Fruit fly (Drosophila melanogaster) whole organism, embryonic: ENCODE data around the gene CG15530.
A peak's percentile ranks its signal among the peaks of the same experiment; 100 is the strongest.

Source experiments
- Atf3 ChIP-seq: fragments of 200-800 bp; sonication (Bioruptor generic); optimal IDR thresholded peaks from 3 replicates; lab custom pipeline; 2016; ENCODE audit warnings: missing biosample characterization, missing genetic modification characterization
- Atf6 ChIP-seq: fragments of 200-800 bp; sonication (Bioruptor generic); IDR thresholded peaks from 2 replicates; pipeline ENCODE4 v1.3.6; 2022; ENCODE audit warnings: missing biosample characterization, missing genetic modification characterization
- Blimp-1 ChIP-seq: fragments of 200-800 bp; sonication (Bioruptor generic); optimal IDR thresholded peaks from 3 replicates; lab custom pipeline; 2018; ENCODE audit warnings: missing biosample characterization, missing genetic modification characterization, mild to moderate bottlenecking, moderate library complexity, missing genetic modification reagents
- CG10267 ChIP-seq: fragments of 200-800 bp; sonication (Bioruptor generic); optimal IDR thresholded peaks from 2 replicates; lab custom pipeline; 2018; ENCODE audit warnings: missing biosample characterization, mild to moderate bottlenecking, missing genetic modification characterization, moderate library complexity
- CG11456 ChIP-seq: fragments of 200-800 bp; sonication (Bioruptor generic); IDR thresholded peaks from 3 replicates; pipeline ENCODE4 v1.3.6; 2022; ENCODE audit warnings: missing biosample characterization, missing genetic modification characterization
- CG12236 ChIP-seq: fragments of 200-800 bp; sonication (Bioruptor generic); optimal IDR thresholded peaks from 2 replicates; lab custom pipeline; 2016; ENCODE audit warnings: missing biosample characterization, missing genetic modification characterization
- CG1233 ChIP-seq: fragments of 200-800 bp; sonication (Bioruptor generic); optimal IDR thresholded peaks from 4 replicates; lab custom pipeline; 2018; ENCODE audit warnings: missing biosample characterization, mild to moderate bottlenecking, missing genetic modification characterization
- CG12769 ChIP-seq: fragments of 200-800 bp; sonication (Bioruptor generic); optimal IDR thresholded peaks from 2 replicates; lab custom pipeline; 2019; ENCODE audit warnings: missing biosample characterization, mild to moderate bottlenecking, missing genetic modification characterization, moderate library complexity
- CG14710 ChIP-seq: fragments of 200-800 bp; sonication (Bioruptor generic); optimal IDR thresholded peaks from 3 replicates; lab custom pipeline; 2019; ENCODE audit warnings: missing biosample characterization, mild to moderate bottlenecking, missing genetic modification characterization, moderate library complexity
- CG15479 ChIP-seq: fragments of 200-800 bp; sonication (Bioruptor generic); optimal IDR thresholded peaks from 3 replicates; lab custom pipeline; 2019; ENCODE audit warnings: missing biosample characterization, mild to moderate bottlenecking, missing genetic modification characterization, moderate library complexity
- CG1602 ChIP-seq: fragments of 200-800 bp; sonication (Bioruptor generic); optimal IDR thresholded peaks from 3 replicates; lab custom pipeline; 2016; ENCODE audit warnings: missing biosample characterization, missing genetic modification characterization
- CG17829 ChIP-seq: fragments of 200-800 bp; optimal IDR thresholded peaks from 2 replicates; lab custom pipeline; 2019; ENCODE audit warnings: missing biosample characterization, mild to moderate bottlenecking, missing genetic modification characterization, moderate library complexity
- CG30431 ChIP-seq: fragments of 200-800 bp; sonication (Bioruptor generic); optimal IDR thresholded peaks from 2 replicates; lab custom pipeline; 2017; ENCODE audit warnings: missing biosample characterization, missing genetic modification characterization
- CG3281 ChIP-seq: fragments of 200-800 bp; sonication (Bioruptor generic); optimal IDR thresholded peaks from 3 replicates; lab custom pipeline; 2017; ENCODE audit warnings: missing biosample characterization, mild to moderate bottlenecking, missing genetic modification characterization
- CG6175 ChIP-seq: fragments of 200-800 bp; sonication (Bioruptor generic); IDR thresholded peaks from 3 replicates; pipeline ENCODE4 v1.3.6; 2022; ENCODE audit warnings: missing biosample characterization, missing genetic modification characterization
- CG6689 ChIP-seq: fragments of 200-800 bp; sonication (Bioruptor generic); IDR thresholded peaks from 2 replicates; pipeline ENCODE4 v1.3.6; 2022; ENCODE audit warnings: missing biosample characterization, missing genetic modification characterization
- CG9797 ChIP-seq: fragments of 200-800 bp; sonication (Bioruptor generic); optimal IDR thresholded peaks from 3 replicates; lab custom pipeline; 2018; ENCODE audit warnings: missing biosample characterization, mild to moderate bottlenecking, missing genetic modification characterization
- Dek ChIP-seq: fragments of 200-800 bp; sonication (Bioruptor generic); optimal IDR thresholded peaks from 3 replicates; lab custom pipeline; 2019; ENCODE audit warnings: missing biosample characterization, mild to moderate bottlenecking, missing genetic modification characterization, moderate library complexity
- Dref ChIP-seq: fragments of 200-800 bp; sonication (Bioruptor generic); IDR thresholded peaks from 2 replicates; pipeline ENCODE4 v1.3.6; 2022; ENCODE audit warnings: missing biosample characterization, missing genetic modification characterization
- HLH54F ChIP-seq: fragments of 200-800 bp; sonication (Bioruptor generic); optimal IDR thresholded peaks from 3 replicates; lab custom pipeline; 2016; ENCODE audit warnings: missing biosample characterization, missing genetic modification characterization
- Hey ChIP-seq: fragments of 200-800 bp; sonication (Bioruptor generic); optimal IDR thresholded peaks from 3 replicates; lab custom pipeline; 2018; ENCODE audit warnings: missing biosample characterization, mild to moderate bottlenecking, missing genetic modification characterization
- HmgD ChIP-seq: fragments of 200-800 bp; sonication (Bioruptor generic); optimal IDR thresholded peaks from 3 replicates; lab custom pipeline; 2016; ENCODE audit warnings: missing biosample characterization, missing genetic modification characterization
- Jarid2 ChIP-seq: fragments of 200-800 bp; sonication (Bioruptor generic); optimal IDR thresholded peaks from 3 replicates; lab custom pipeline; 2017; ENCODE audit warnings: mild to moderate bottlenecking, missing biosample characterization, missing genetic modification reagents, missing genetic modification characterization
- Mad ChIP-seq: fragments of 200-800 bp; sonication (Bioruptor generic); optimal IDR thresholded peaks from 2 replicates; lab custom pipeline; 2016; ENCODE audit warnings: missing biosample characterization, missing genetic modification characterization
- Mrtf ChIP-seq: fragments of 200-800 bp; sonication (Bioruptor generic); IDR thresholded peaks from 3 replicates; pipeline ENCODE4 v1.3.6; 2022; ENCODE audit warnings: missing biosample characterization, missing genetic modification characterization
- NfI ChIP-seq: fragments of 200-800 bp; sonication (Bioruptor generic); optimal IDR thresholded peaks from 3 replicates; lab custom pipeline; 2018; ENCODE audit warnings: missing biosample characterization, mild to moderate bottlenecking, missing genetic modification characterization, moderate library complexity
- Sin3A ChIP-seq: fragments of >200 bp; optimal IDR thresholded peaks from 2 replicates; lab custom pipeline; 2018
- Sry-β ChIP-seq: fragments of 200-800 bp; sonication (Bioruptor generic); optimal IDR thresholded peaks from 2 replicates; lab custom pipeline; 2018; ENCODE audit warnings: missing biosample characterization, mild to moderate bottlenecking, missing genetic modification characterization, moderate library complexity
- Ssrp ChIP-seq: fragments of 200-800 bp; sonication (Bioruptor generic); optimal IDR thresholded peaks from 2 replicates; lab custom pipeline; 2018; ENCODE audit warnings: missing biosample characterization, mild to moderate bottlenecking, missing genetic modification characterization, moderate library complexity
- YL-1 ChIP-seq: fragments of 200-800 bp; sonication (Bioruptor generic); optimal IDR thresholded peaks from 3 replicates; lab custom pipeline; 2017; ENCODE audit warnings: missing biosample characterization, mild to moderate bottlenecking, missing genetic modification characterization
- ara ChIP-seq: fragments of 200-800 bp; sonication (Bioruptor generic); IDR thresholded peaks from 2 replicates; pipeline ENCODE4 v1.3.6; 2022; ENCODE audit warnings: missing biosample characterization, missing genetic modification characterization
- ems ChIP-seq: fragments of 200-800 bp; sonication (Bioruptor generic); optimal IDR thresholded peaks from 3 replicates; lab custom pipeline; 2016; ENCODE audit warnings: missing biosample characterization, missing genetic modification characterization
- exex ChIP-seq: fragments of 200-800 bp; sonication (Bioruptor generic); optimal IDR thresholded peaks from 4 replicates; lab custom pipeline; 2018; ENCODE audit warnings: missing biosample characterization, mild to moderate bottlenecking, missing genetic modification characterization, moderate library complexity
- fd102C ChIP-seq: fragments of 200-800 bp; sonication (Bioruptor generic); optimal IDR thresholded peaks from 2 replicates; lab custom pipeline; 2018; ENCODE audit warnings: missing biosample characterization, mild to moderate bottlenecking, missing genetic modification characterization, moderate library complexity
- fd96Cb ChIP-seq: fragments of 200-800 bp; sonication (Bioruptor generic); optimal IDR thresholded peaks from 2 replicates; lab custom pipeline; 2018; ENCODE audit warnings: missing biosample characterization, mild to moderate bottlenecking, missing genetic modification characterization, moderate library complexity
- ham ChIP-seq: fragments of 200-800 bp; sonication (Bioruptor generic); IDR thresholded peaks from 2 replicates; pipeline ENCODE4 v1.3.6; 2022; ENCODE audit warnings: missing biosample characterization, missing genetic modification characterization
- lilli ChIP-seq: fragments of 200-800 bp; sonication (Bioruptor generic); optimal IDR thresholded peaks from 3 replicates; lab custom pipeline; 2016; ENCODE audit warnings: missing biosample characterization, missing genetic modification characterization
- maf-S ChIP-seq: fragments of 200-800 bp; sonication (Bioruptor generic); optimal IDR thresholded peaks from 2 replicates; lab custom pipeline; 2016; ENCODE audit warnings: missing biosample characterization, missing genetic modification characterization
- mam ChIP-seq: fragments of 200-800 bp; sonication (Bioruptor generic); optimal IDR thresholded peaks from 3 replicates; lab custom pipeline; 2016; ENCODE audit warnings: missing biosample characterization, missing genetic modification characterization
- nom ChIP-seq: fragments of 200-800 bp; sonication (Bioruptor generic); optimal IDR thresholded peaks from 2 replicates; lab custom pipeline; 2017; ENCODE audit warnings: missing biosample characterization, missing genetic modification characterization, mild to moderate bottlenecking, moderate library complexity, missing genetic modification reagents
- onecut ChIP-seq: fragments of 200-800 bp; sonication (Bioruptor generic); IDR thresholded peaks from 2 replicates; pipeline ENCODE4 v1.3.6; 2022; ENCODE audit warnings: missing biosample characterization, missing genetic modification characterization
- pho ChIP-seq: fragments of 200-800 bp; sonication (Bioruptor generic); optimal IDR thresholded peaks from 2 replicates; lab custom pipeline; 2016; ENCODE audit warnings: missing biosample characterization, missing genetic modification characterization
- prd ChIP-seq, 3 experiments: fragments of >200 bp in 2 of 3; fragments of 200-800 bp in 1 of 3; sonication (Bioruptor generic) in 1 of 3; optimal IDR thresholded peaks in 2 of 3; IDR thresholded peaks in 1 of 3; 2 replicates in 2 of 3; 3 replicates in 1 of 3; pipeline versions ENCODE4 v1.3.6 to Lab custom; 2017 to 2022; ENCODE audit warnings: missing biosample characterization in 1 of 3, missing genetic modification characterization in 1 of 3
- pum ChIP-seq: fragments of 200-800 bp; sonication (Bioruptor generic); optimal IDR thresholded peaks from 2 replicates; lab custom pipeline; 2016; ENCODE audit warnings: missing biosample characterization, missing genetic modification characterization
- rib ChIP-seq: fragments of 200-800 bp; sonication (Bioruptor generic); IDR thresholded peaks from 2 replicates; pipeline ENCODE4 v1.3.6; 2022; ENCODE audit warnings: missing biosample characterization, missing genetic modification characterization
- sd ChIP-seq: fragments of 200-800 bp; sonication (Bioruptor generic); optimal IDR thresholded peaks from 3 replicates; lab custom pipeline; 2018; ENCODE audit warnings: missing biosample characterization, mild to moderate bottlenecking, missing genetic modification characterization, moderate library complexity
- sens ChIP-seq: fragments of 200-800 bp; sonication (Bioruptor generic); peaks from one replicate; lab custom pipeline; 2016; ENCODE audit warnings: missing biosample characterization, missing genetic modification characterization
- so ChIP-seq: fragments of 200-800 bp; sonication (Bioruptor generic); IDR thresholded peaks from 3 replicates; pipeline ENCODE4 v1.3.6; 2022; ENCODE audit warnings: missing biosample characterization, missing genetic modification characterization
- ssp ChIP-seq: fragments of 200-800 bp; sonication (Bioruptor generic); IDR thresholded peaks from 2 replicates; pipeline ENCODE4 v1.3.6; 2022; ENCODE audit warnings: missing biosample characterization, missing genetic modification characterization
- wek ChIP-seq: fragments of 200-800 bp; sonication (Bioruptor generic); optimal IDR thresholded peaks from 3 replicates; lab custom pipeline; 2018; ENCODE audit warnings: missing biosample characterization, mild to moderate bottlenecking, missing genetic modification characterization, moderate library complexity
- wor ChIP-seq: fragments of 200-800 bp; sonication (Bioruptor generic); IDR thresholded peaks from 2 replicates; pipeline ENCODE4 v1.3.6; 2022; ENCODE audit warnings: missing biosample characterization, missing genetic modification characterization

Gene CG15530

DNA sequence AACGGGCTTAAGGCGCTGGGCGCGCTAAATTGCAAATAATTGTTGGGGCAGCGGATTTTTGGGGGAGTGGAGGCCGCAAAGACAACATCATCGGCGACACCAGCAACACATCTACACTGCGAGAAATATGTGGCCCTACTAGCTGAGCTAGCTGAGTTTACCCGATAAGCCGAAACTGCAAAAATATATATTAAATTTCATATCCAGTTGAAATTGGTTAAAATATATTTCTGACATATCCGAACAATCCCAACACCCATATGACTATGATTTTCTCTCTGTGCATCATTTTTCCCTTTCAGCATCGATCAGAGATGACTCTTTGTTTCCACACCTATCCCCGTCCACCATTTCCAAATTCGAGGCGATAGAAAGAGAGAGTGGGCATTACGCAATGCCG, 12.2 kb downstream of the CG15530 start (continued):
- TF ChIP-seq CG10267 (tag; lab: Kevin White, UChicago) (peak; percentile 52), Ssrp (peak; percentile 75), CG30431 (GFP tag; lab: Kevin White, UChicago) (peak; percentile 64), fd102C (GFP tag; lab: Kevin White, UChicago) (no peak), Mad (no peak), CG17829 (tag; lab: Kevin White, UChicago) (peak; percentile 67), prd (optimal IDR thresholded peaks at IDR 0.05; lab: Kevin White, UChicago) (no peak), prd (GFP tag; IDR thresholded peaks at IDR 0.05; lab: Robert Waterston, UW) (peak; percentile 88), CG1233 (peak; percentile 54), Mrtf (peak; percentile 84), wor (peak; percentile 64; the same call in 1 of the 2 replicates), ham (GFP tag; lab: Robert Waterston, UW) (no peak), CG6175 (GFP tag; lab: Robert Waterston, UW) (no peak), onecut (GFP tag; lab: Robert Waterston, UW) (peak; percentile 62), CG15479 (GFP tag; lab: Kevin White, UChicago) (no peak), pum (GFP tag; lab: Kevin White, UChicago) (peak; percentile 59), exex (tag; lab: Kevin White, UChicago) (peak; percentile 15), sd (tag; lab: Kevin White, UChicago) (peak; percentile 9), Jarid2 (GFP tag; lab: Kevin White, UChicago) (no peak), wek (peak; percentile 28), CG6689 (GFP tag; lab: Robert Waterston, UW) (peak; percentile 80), CG9797 (GFP tag; lab: Kevin White, UChicago) (no peak), so (peak; percentile 76; the same call in 2 of the 3 replicates), YL-1 (no peak), CG11456 (GFP tag; lab: Robert Waterston, UW) (peak; percentile 69; the same call in 2 of the 3 replicates), Atf3 (GFP tag; lab: Kevin White, UChicago) (peak; percentile 29), nom (GFP tag; lab: Kevin White, UChicago) (peak; percentile 25), mam (GFP tag; lab: Kevin White, UChicago) (peak; percentile 20), Dek (tag; lab: Kevin White, UChicago) (peak; percentile 60), CG1602 (GFP tag; lab: Kevin White, UChicago) (peak; percentile 51), CG12769 (tag; lab: Kevin White, UChicago) (peak; percentile 80), sens (GFP tag; lab: Kevin White, UChicago) (peak; percentile 89), ara (GFP tag; lab: Robert Waterston, UW) (peak; percentile 62), maf-S (GFP tag; lab: Kevin White, UChicago) (peak; percentile 39), ems (GFP tag; lab: Kevin White, UChicago) (peak; percentile 24), Sin3A (lab: Kevin White, UChicago) (no peak), rib (GFP tag; lab: Robert Waterston, UW) (no peak), HmgD (no peak), CG3281 (GFP tag; lab: Kevin White, UChicago) (peak; percentile 65), ssp (peak; percentile 72), Atf6 (GFP tag; lab: Robert Waterston, UW) (peak; percentile 78), lilli (GFP tag; lab: Kevin White, UChicago) (peak; percentile 50), Blimp-1 (GFP tag; lab: Kevin White, UChicago) (peak; percentile 87), CG14710 (tag; lab: Kevin White, UChicago) (peak; percentile 53), CG12236 (GFP tag; lab: Kevin White, UChicago) (peak; percentile 22), Sry-β (GFP tag; lab: Kevin White, UChicago) (no peak), Hey (no peak), Dref (GFP tag; lab: Robert Waterston, UW) (no peak), HLH54F (peak; percentile 50), NfI (GFP tag; lab: Kevin White, UChicago) (peak; percentile 73), pho (GFP tag; lab: Kevin White, UChicago) (no peak), fd96Cb (tag; lab: Kevin White, UChicago) (peak; percentile 73)
